Fruit fly (Drosophila melanogaster): ENCODE data around the gene hng3.
A peak's percentile ranks its signal among the peaks of the same experiment; 100 is the strongest.

The hng3 gene

dm6 chr3L:733845-734697 is 21.2 kb downstream of the hng3 start (continued):
- TF ChIP-seq CG10669 (GFP tag; optimal IDR thresholded peaks at IDR 0.05) (peak; percentile 68), CG16779 (tag; optimal IDR thresholded peaks at IDR 0.05) (peak; percentile 76), CG11762 (GFP tag; optimal IDR thresholded peaks at IDR 0.05; ENCODE audit: insufficient read depth) (peak; percentile 55), cyc (GFP tag; optimal IDR thresholded peaks at IDR 0.05) (no peak), Eip75B (GFP tag; optimal IDR thresholded peaks at IDR 0.05) (peak; percentile 79), Hr39 (GFP tag; optimal IDR thresholded peaks at IDR 0.05) (no peak), CG6808 (GFP tag; optimal IDR thresholded peaks at IDR 0.05) (peak; percentile 83), topi (GFP tag; optimal IDR thresholded peaks at IDR 0.05) (no peak), CG11294 (GFP tag; IDR thresholded peaks at IDR 0.05) (peak; percentile 8; the same call in 1 of the 2 replicates), lz (GFP tag; optimal IDR thresholded peaks at IDR 0.05) (no peak)

dm6 chr3L:733174-733829 is 22.0 kb downstream of the hng3 start:
- TF ChIP-seq CG3032 (tag; optimal IDR thresholded peaks at IDR 0.05): no peak
- TF ChIP-seq svp (GFP tag): peak; percentile 1
- TF ChIP-seq Ets96B (tag; optimal IDR thresholded peaks at IDR 0.05): no peak
- TF ChIP-seq eg (GFP tag; IDR thresholded peaks at IDR 0.05): no peak

dm6 chr3L:732290-732954 is 22.9 kb downstream of the hng3 start:
- peak; percentile 5 for TF ChIP-seq CG1621 (tag; optimal IDR thresholded peaks at IDR 0.05)
- no peak for TF ChIP-seq Lpt (GFP tag; optimal IDR thresholded peaks at IDR 0.05)
- no peak for TF ChIP-seq CG11294 (GFP tag; IDR thresholded peaks at IDR 0.05)
- 0 out of 3 replicates have a peak, but pooled peaks have one; percentile 31 for TF ChIP-seq eg (GFP tag; IDR thresholded peaks at IDR 0.05)
- 0 out of 3 replicates have a peak, but pooled peaks have one; percentile 27 for TF ChIP-seq CG6163 (GFP tag; IDR thresholded peaks at IDR 0.05)
- TF ChIP-seq Hr4 (GFP tag; optimal IDR thresholded peaks at IDR 0.05): no peak
- no peak for TF ChIP-seq Ets96B (tag; optimal IDR thresholded peaks at IDR 0.05)
- TF ChIP-seq Eip78C (GFP tag): peak; percentile 16
- TF ChIP-seq Ets21C (GFP tag; optimal IDR thresholded peaks at IDR 0.05): no peak
- TF ChIP-seq esn (GFP tag; optimal IDR thresholded peaks at IDR 0.05): no peak
- TF ChIP-seq CG6276 (GFP tag; optimal IDR thresholded peaks at IDR 0.05): no peak
- TF ChIP-seq CG6792 (GFP tag; optimal IDR thresholded peaks at IDR 0.05): no peak
- TF ChIP-seq CG7368 (GFP tag; optimal IDR thresholded peaks at IDR 0.05): no peak
- TF ChIP-seq dsx (GFP tag; optimal IDR thresholded peaks at IDR 0.05; ENCODE audit: poor library complexity, severe bottlenecking): peak; percentile 14
- TF ChIP-seq ss (GFP tag; optimal IDR thresholded peaks at IDR 0.05): peak in 1 of 2 experiments; percentile 53

- peak; percentile 55 for TF ChIP-seq Ets96B (tag; optimal IDR thresholded peaks at IDR 0.05)
- peak; percentile 5 for TF ChIP-seq cyc (GFP tag; optimal IDR thresholded peaks at IDR 0.05)
- peak; percentile 59 for TF ChIP-seq CG3919 (GFP tag; optimal IDR thresholded peaks at IDR 0.05)
- TF ChIP-seq fkh (GFP tag; optimal IDR thresholded peaks at IDR 0.05): no peak
- TF ChIP-seq CG10631 (GFP tag; optimal IDR thresholded peaks at IDR 0.05): peak; percentile 11
- TF ChIP-seq Sox14 (GFP tag; optimal IDR thresholded peaks at IDR 0.05): no peak
- TF ChIP-seq CG6808 (GFP tag; optimal IDR thresholded peaks at IDR 0.05): peak; percentile 23
- no peak for TF ChIP-seq net (GFP tag; optimal IDR thresholded peaks at IDR 0.05)
- no peak for TF ChIP-seq Hr39 (GFP tag; optimal IDR thresholded peaks at IDR 0.05)
- TF ChIP-seq spab (GFP tag; optimal IDR thresholded peaks at IDR 0.05): peak; percentile 16
- TF ChIP-seq CG11762 (GFP tag; optimal IDR thresholded peaks at IDR 0.05; ENCODE audit: insufficient read depth): peak; percentile 24
- peak; percentile 30 for TF ChIP-seq Eip78C (GFP tag)
- TF ChIP-seq CG34406 (GFP tag; optimal IDR thresholded peaks at IDR 0.05): no peak
- TF ChIP-seq svp (GFP tag): peak; percentile 6
- TF ChIP-seq achi (GFP tag; optimal IDR thresholded peaks at IDR 0.05): peak; percentile 44
- TF ChIP-seq esn (GFP tag; optimal IDR thresholded peaks at IDR 0.05): peak; percentile 11
- TF ChIP-seq pdm3 (GFP tag; optimal IDR thresholded peaks at IDR 0.05): no peak
- peak; percentile 17 for TF ChIP-seq CG10669 (GFP tag; optimal IDR thresholded peaks at IDR 0.05)
- peak; percentile 44 for TF ChIP-seq CG7368 (GFP tag; optimal IDR thresholded peaks at IDR 0.05)
Measured at dm6 chr3L:731469-731868, 23.8 kb downstream of the hng3 start.

Measured in whole organism, prepupa.